Fruit fly (Drosophila melanogaster): ENCODE measurements around the gene Uros1.

- TF ChIP-seq CG14860 (GFP tag; IDR thresholded peaks at IDR 0.05; ENCODE audit: partially characterized antibody), result peak; percentile 44; the same call in 2 of the 3 replicates
- no peak for TF ChIP-seq CG12391 (tag; optimal IDR thresholded peaks at IDR 0.05)
- TF ChIP-seq h (optimal IDR thresholded peaks at IDR 0.05), result no peak
- no peak for TF ChIP-seq Dbx (GFP tag; IDR thresholded peaks at IDR 0.05)
- no peak for TF ChIP-seq pum (GFP tag; optimal IDR thresholded peaks at IDR 0.05)
- TF ChIP-seq cato (GFP tag; optimal IDR thresholded peaks at IDR 0.05; ENCODE audit: borderline replicate concordance), result no peak
- TF ChIP-seq Gsc (GFP tag; IDR thresholded peaks at IDR 0.05), result no peak
- TF ChIP-seq dm (GFP tag; optimal IDR thresholded peaks at IDR 0.05), result no peak
- no peak for TF ChIP-seq fru (optimal IDR thresholded peaks at IDR 0.05)
- no peak for TF ChIP-seq twi (tag; optimal IDR thresholded peaks at IDR 0.05)
- TF ChIP-seq sna (GFP tag; IDR thresholded peaks at IDR 0.05; ENCODE audit: partially characterized antibody), result no peak
- TF ChIP-seq Max (GFP tag; optimal IDR thresholded peaks at IDR 0.05), result no peak
- no peak for TF ChIP-seq z (GFP tag; IDR thresholded peaks at IDR 0.05)
Measured at dm6 chrX:8893378-8893912, 6.6 kb downstream of the Uros1 start.

Measured in whole organism, embryonic.